Worm (Caenorhabditis elegans): ENCODE measurements around the gene dod-19.

- TF ChIP-seq ztf-29 (GFP tag; IDR thresholded peaks at IDR 0.05) (no peak), T22C8.4 (GFP tag; IDR thresholded peaks at IDR 0.05) (no peak), cog-1 (tag; optimal IDR thresholded peaks at IDR 0.05) (no peak), ref-1 (GFP tag; conservative IDR thresholded peaks at IDR 0.05) (no peak), flt-1 (GFP tag; IDR thresholded peaks at IDR 0.05) (no peak)
These were observed 513 bp upstream of the dod-19 start for ce11 chrV:415072-415471.

All from whole organism, midembryonic.